Fruit fly (Drosophila melanogaster): ENCODE data around the gene CG31230.

DNA sequence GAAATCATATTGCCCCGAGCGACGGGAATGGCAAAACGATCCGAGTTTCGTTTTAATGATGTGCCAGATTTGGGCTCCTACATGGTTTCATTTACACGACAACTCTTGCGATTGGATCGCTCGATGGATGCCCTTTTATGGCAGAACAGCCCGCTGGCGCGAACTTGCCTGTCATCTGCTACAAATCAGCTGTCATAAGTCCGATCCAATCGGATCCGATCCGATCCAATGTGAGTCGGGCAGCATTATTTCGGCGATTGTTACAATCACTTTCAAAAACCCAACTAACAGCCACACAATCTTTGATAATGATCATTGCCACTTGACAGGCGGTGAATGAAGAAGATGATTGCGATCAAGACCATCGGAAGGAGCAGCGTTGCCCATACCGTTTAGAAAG, 27.8 kb upstream of the CG31230 start:
- TF ChIP-seq CTCF (optimal IDR thresholded peaks at IDR 0.05) (no peak), CG8478 (optimal IDR thresholded peaks at IDR 0.05) (no peak)

All from S2 (cell line).